Fruit fly (Drosophila melanogaster) whole organism, wandering third instar larva: ENCODE results near the gene CG31259.
A peak's percentile ranks its signal among the peaks of the same experiment; 100 is the strongest.

Source experiments
- Abd-B ChIP-seq: fragments of >200 bp; optimal IDR thresholded peaks from 2 replicates; lab custom pipeline; 2017; ENCODE audit warnings: missing biosample characterization, missing genetic modification characterization
- CG32264 ChIP-seq: fragments of 200-800 bp; sonication (Bioruptor generic); optimal IDR thresholded peaks from 2 replicates; lab custom pipeline; 2016; ENCODE audit warnings: missing biosample characterization, missing genetic modification characterization
- CG9705 ChIP-seq: fragments of 200-800 bp; sonication (Bioruptor generic); optimal IDR thresholded peaks from 2 replicates; lab custom pipeline; 2018; ENCODE audit warnings: missing biosample characterization, mild to moderate bottlenecking, missing genetic modification characterization
- CrebA ChIP-seq: fragments of 200-800 bp; sonication (Bioruptor generic); optimal IDR thresholded peaks from 2 replicates; lab custom pipeline; 2016; ENCODE audit warnings: missing biosample characterization, mild to moderate bottlenecking, missing genetic modification characterization, borderline replicate concordance
- Dif ChIP-seq: fragments of 200-275, 200-300 bp; sonication (Bioruptor generic); optimal IDR thresholded peaks from 2 replicates; lab custom pipeline; 2018; ENCODE audit warnings: missing biosample characterization, missing genetic modification characterization; ENCODE audit not compliant: partially characterized antibody
- GATAd ChIP-seq: sonication (Bioruptor generic); optimal IDR thresholded peaks from 2 replicates; lab custom pipeline; 2016; ENCODE audit warnings: missing biosample characterization, missing genetic modification characterization
- HLH106 ChIP-seq: fragments of 200-800 bp; optimal IDR thresholded peaks from 3 replicates; lab custom pipeline; 2019; ENCODE audit warnings: missing biosample characterization, mild to moderate bottlenecking, missing genetic modification characterization, moderate library complexity
- Hnf4 ChIP-seq: fragments of 200-800 bp; sonication (Bioruptor generic); optimal IDR thresholded peaks from 2 replicates; lab custom pipeline; 2016; ENCODE audit warnings: missing biosample characterization, mild to moderate bottlenecking, missing genetic modification characterization
- Hr78 ChIP-seq: fragments of >200 bp; optimal IDR thresholded peaks from 2 replicates; lab custom pipeline; 2017; ENCODE audit warnings: missing biosample characterization, missing genetic modification characterization
- Hr83 ChIP-seq: fragments of 200-300 bp; sonication (Bioruptor generic); optimal IDR thresholded peaks from 2 replicates; lab custom pipeline; 2016; ENCODE audit warnings: missing biosample characterization, mild to moderate bottlenecking, missing genetic modification characterization, moderate library complexity; ENCODE audit not compliant: poor library complexity, severe bottlenecking
- Jra ChIP-seq: sonication (Bioruptor generic); optimal IDR thresholded peaks from 2 replicates; lab custom pipeline; 2016; ENCODE audit warnings: missing biosample characterization, missing genetic modification characterization
- Mio ChIP-seq: sonication (Bioruptor generic); optimal IDR thresholded peaks from 2 replicates; lab custom pipeline; 2016; ENCODE audit warnings: missing biosample characterization, missing genetic modification characterization
- Myc ChIP-seq: fragments of >200 bp; optimal IDR thresholded peaks from 2 replicates; lab custom pipeline; 2017
- OdsH ChIP-seq: fragments of 200-800 bp; sonication (Bioruptor generic); optimal IDR thresholded peaks from 2 replicates; lab custom pipeline; 2016; ENCODE audit warnings: missing biosample characterization, mild to moderate bottlenecking, missing genetic modification characterization
- Rel ChIP-seq, 2 experiments: fragments of 200-800 bp; sonication (Bioruptor generic) in 1 of 2; optimal IDR thresholded peaks; 2 replicates in 1 of 2; 3 replicates in 1 of 2; lab custom pipeline; 2016 to 2019; ENCODE audit warnings: mild to moderate bottlenecking in 2 of 2, missing biosample characterization in 2 of 2, missing genetic modification characterization in 2 of 2, moderate library complexity in 1 of 2
- Sp1 ChIP-seq: fragments of 200-800 bp; sonication (Bioruptor generic); optimal IDR thresholded peaks from 3 replicates; lab custom pipeline; 2019; ENCODE audit warnings: missing biosample characterization, mild to moderate bottlenecking, missing genetic modification characterization, moderate library complexity
- Vsx2 ChIP-seq: fragments of 200-300, 225-300 bp; sonication (Bioruptor generic); optimal IDR thresholded peaks from 2 replicates; lab custom pipeline; 2018; ENCODE audit warnings: missing biosample characterization, missing genetic modification characterization; ENCODE audit not compliant: partially characterized antibody
- br ChIP-seq: fragments of 200-800 bp; sonication (Bioruptor generic); optimal IDR thresholded peaks from 2 replicates; lab custom pipeline; 2016; ENCODE audit warnings: missing biosample characterization, missing genetic modification characterization
- brk ChIP-seq: fragments of 200-800 bp; sonication (Bioruptor generic); optimal IDR thresholded peaks from 2 replicates; lab custom pipeline; 2016; ENCODE audit warnings: missing biosample characterization, mild to moderate bottlenecking, missing genetic modification characterization
- dl ChIP-seq, 2 experiments: fragments of 175-275, 200-275 bp in 1 of 2; fragments of 200-275 bp in 1 of 2; sonication (Bioruptor generic); optimal IDR thresholded peaks; lab custom pipeline; 2018; ENCODE audit warnings: mild to moderate bottlenecking in 2 of 2, missing biosample characterization in 2 of 2, missing genetic modification characterization in 2 of 2, moderate library complexity in 2 of 2; ENCODE audit not compliant: partially characterized antibody in 2 of 2, insufficient read depth in 1 of 2
- dmrt93B ChIP-seq: fragments of 200-800 bp; sonication (Bioruptor generic); optimal IDR thresholded peaks from 2 replicates; lab custom pipeline; 2018; ENCODE audit warnings: missing biosample characterization, mild to moderate bottlenecking, missing genetic modification characterization
- dsf ChIP-seq: sonication (Bioruptor generic); optimal IDR thresholded peaks from 2 replicates; lab custom pipeline; 2016; ENCODE audit warnings: missing biosample characterization, missing genetic modification characterization, borderline replicate concordance
- ey ChIP-seq: fragments of 200-800 bp; sonication (Bioruptor generic); optimal IDR thresholded peaks from 2 replicates; lab custom pipeline; 2016; ENCODE audit warnings: missing biosample characterization, missing genetic modification characterization
- foxo ChIP-seq, 2 experiments: fragments of 200-800 bp; sonication (Bioruptor generic); optimal IDR thresholded peaks; 2 replicates in 1 of 2; 3 replicates in 1 of 2; lab custom pipeline; 2016 to 2017; ENCODE audit warnings: missing biosample characterization in 2 of 2, missing genetic modification characterization in 2 of 2
- fru ChIP-seq: fragments of 200-800 bp; sonication (Bioruptor generic); optimal IDR thresholded peaks from 3 replicates; lab custom pipeline; 2016; ENCODE audit warnings: missing biosample characterization, mild to moderate bottlenecking, missing genetic modification characterization
- h ChIP-seq: fragments of 200-800 bp; sonication (Bioruptor generic); optimal IDR thresholded peaks from 3 replicates; lab custom pipeline; 2016; ENCODE audit warnings: missing biosample characterization, mild to moderate bottlenecking, missing genetic modification characterization
- jim ChIP-seq: fragments of 175-275, 200-325 bp; sonication (Bioruptor generic); optimal IDR thresholded peaks from 2 replicates; lab custom pipeline; 2016; ENCODE audit warnings: missing biosample characterization, mild to moderate bottlenecking, missing genetic modification characterization
- lola ChIP-seq: fragments of >200 bp; optimal IDR thresholded peaks from 2 replicates; lab custom pipeline; 2017; ENCODE audit warnings: missing biosample characterization, missing genetic modification characterization
- pan ChIP-seq: fragments of >200 bp; optimal IDR thresholded peaks from 2 replicates; lab custom pipeline; 2017
- rgr ChIP-seq: fragments of 200-800 bp; sonication (Bioruptor generic); optimal IDR thresholded peaks from 3 replicates; lab custom pipeline; 2016; ENCODE audit warnings: missing biosample characterization, mild to moderate bottlenecking, missing genetic modification characterization
- sage ChIP-seq: fragments of 200-800 bp; sonication (Bioruptor generic); optimal IDR thresholded peaks from 2 replicates; lab custom pipeline; 2016; ENCODE audit warnings: missing biosample characterization, mild to moderate bottlenecking, missing genetic modification characterization
- sv ChIP-seq: fragments of 200-800 bp; sonication (Bioruptor generic); optimal IDR thresholded peaks from 3 replicates; lab custom pipeline; 2016; ENCODE audit warnings: missing biosample characterization, missing genetic modification characterization
- tai ChIP-seq: sonication (Bioruptor generic); optimal IDR thresholded peaks from 2 replicates; lab custom pipeline; 2016; ENCODE audit warnings: missing biosample characterization, missing genetic modification characterization
- woc ChIP-seq: sonication (Bioruptor generic); optimal IDR thresholded peaks from 2 replicates; lab custom pipeline; 2016; ENCODE audit warnings: missing biosample characterization, mild to moderate bottlenecking, missing genetic modification characterization

The CG31259 gene

dm6 chr3R:8512922-8513321, 10.8 kb upstream of the CG31259 start, which contains the start of gene Or85c:
TSS of gene Or85c (minus strand) at chr3R:8513022.
- no peak for TF ChIP-seq Mio

dm6 chr3R:8517752-8518185, 6.0 kb upstream of the CG31259 start, which contains the start of gene CG11737:
TSS of gene CG11737 (plus strand) at chr3R:8517868.
- TF ChIP-seq OdsH (GFP tag; lab: Kevin White, UChicago): no peak
- no peak for TF ChIP-seq HLH106
- no peak for TF ChIP-seq foxo (GFP tag; optimal IDR thresholded peaks at IDR 0.05; lab: Kevin White, UChicago)
- no peak for TF ChIP-seq CG9705
- TF ChIP-seq Rel (GFP tag; optimal IDR thresholded peaks at IDR 0.05; lab: Kevin White, UChicago): no peak
- peak; percentile 63 for TF ChIP-seq Rel (tag; optimal IDR thresholded peaks at IDR 0.05; lab: Kevin White, UChicago)
- no peak for TF ChIP-seq Myc (lab: Kevin White, UChicago)
- no peak for TF ChIP-seq GATAd
- no peak for TF ChIP-seq sv (GFP tag; lab: Kevin White, UChicago)
- no peak for TF ChIP-seq rgr (GFP tag; lab: Kevin White, UChicago)
- TF ChIP-seq CrebA: no peak
- no peak for TF ChIP-seq br (GFP tag; lab: Kevin White, UChicago)
- no peak for TF ChIP-seq pan (lab: Kevin White, UChicago)
- no peak for TF ChIP-seq sage (GFP tag; lab: Kevin White, UChicago)
- no peak for TF ChIP-seq dsf (GFP tag; lab: Kevin White, UChicago)
- TF ChIP-seq Vsx2 (GFP tag; lab: Kevin White, UChicago): peak; percentile 43
- no peak for TF ChIP-seq CG32264
- no peak for TF ChIP-seq h (GFP tag; lab: Kevin White, UChicago)
- TF ChIP-seq Jra (GFP tag; lab: Kevin White, UChicago): no peak
- peak; percentile 47 for TF ChIP-seq Hnf4 (GFP tag; lab: Kevin White, UChicago)
- TF ChIP-seq Hr83: no peak
- TF ChIP-seq Dif: peak; percentile 77
- no peak for TF ChIP-seq Sp1 (GFP tag; lab: Kevin White, UChicago)
- TF ChIP-seq dmrt93B (GFP tag; lab: Kevin White, UChicago): no peak
- no peak for TF ChIP-seq Mio
- no peak for TF ChIP-seq brk (GFP tag; lab: Kevin White, UChicago)
- no peak for TF ChIP-seq jim (GFP tag; lab: Kevin White, UChicago)
- no peak for TF ChIP-seq woc (GFP tag; lab: Kevin White, UChicago)
- no peak for TF ChIP-seq Abd-B (GFP tag; lab: Kevin White, UChicago)
- no peak for TF ChIP-seq ey (GFP tag; lab: Kevin White, UChicago)
- TF ChIP-seq lola (GFP tag; lab: Kevin White, UChicago): no peak
- TF ChIP-seq tai (GFP tag; lab: Kevin White, UChicago): no peak
- TF ChIP-seq dl (GFP tag; optimal IDR thresholded peaks at IDR 0.05; lab: Kevin White, UChicago; ENCODE audit: insufficient read depth in 1 of 2, partially characterized antibody in 2 of 2): peak; percentile 42 to 59

dm6 chr3R:8518565-8519154, 5.1 kb upstream of the CG31259 start:
- peak; percentile 48 for TF ChIP-seq Hnf4 (GFP tag; lab: Kevin White, UChicago)
- TF ChIP-seq Myc (lab: Kevin White, UChicago): no peak
- TF ChIP-seq br (GFP tag; lab: Kevin White, UChicago): peak; percentile 41
- TF ChIP-seq ey (GFP tag; lab: Kevin White, UChicago): no peak
- TF ChIP-seq Rel (GFP tag; optimal IDR thresholded peaks at IDR 0.05; lab: Kevin White, UChicago): no peak
- peak; percentile 82 for TF ChIP-seq Rel (tag; optimal IDR thresholded peaks at IDR 0.05; lab: Kevin White, UChicago)
- peak; percentile 7 for TF ChIP-seq h (GFP tag; lab: Kevin White, UChicago)
- peak; percentile 9 for TF ChIP-seq Sp1 (GFP tag; lab: Kevin White, UChicago)
- TF ChIP-seq Dif: no peak
- no peak for TF ChIP-seq dl (GFP tag; optimal IDR thresholded peaks at IDR 0.05; lab: Kevin White, UChicago; ENCODE audit: insufficient read depth in 1 of 2, partially characterized antibody in 2 of 2)
- TF ChIP-seq HLH106: no peak
- TF ChIP-seq dmrt93B (GFP tag; lab: Kevin White, UChicago): no peak
- TF ChIP-seq CrebA: no peak

- TF ChIP-seq CG32264 (no peak), ey (GFP tag; lab: Kevin White, UChicago) (no peak), jim (GFP tag; lab: Kevin White, UChicago) (no peak), Abd-B (GFP tag; lab: Kevin White, UChicago) (no peak), fru (GFP tag; lab: Kevin White, UChicago) (no peak), dmrt93B (GFP tag; lab: Kevin White, UChicago) (no peak), Hr78 (GFP tag; lab: Kevin White, UChicago) (no peak), sage (GFP tag; lab: Kevin White, UChicago) (no peak), Hnf4 (GFP tag; lab: Kevin White, UChicago) (no peak), dsf (GFP tag; lab: Kevin White, UChicago) (no peak), foxo (GFP tag; optimal IDR thresholded peaks at IDR 0.05; lab: Kevin White, UChicago) (no peak), Vsx2 (GFP tag; lab: Kevin White, UChicago) (no peak), HLH106 (no peak), Hr83 (no peak), woc (GFP tag; lab: Kevin White, UChicago) (no peak)
Measured at dm6 chr3R:8519157-8519556, 4.6 kb upstream of the CG31259 start.
